Fruit fly (Drosophila melanogaster) whole organism, embryonic: ENCODE data around the gene sv.
A peak's percentile ranks its signal among the peaks of the same experiment; 100 is the strongest.

Experiments
- Awh ChIP-seq: fragments of 200-800 bp; sonication (Bioruptor generic); IDR thresholded peaks from 2 replicates; pipeline ENCODE4, ENCODE4 v1.3.6; 2022; ENCODE audit warnings: missing biosample characterization, missing genetic modification characterization
- B-H2 ChIP-seq: fragments of 200-800 bp; sonication (Bioruptor generic); optimal IDR thresholded peaks from 2 replicates; lab custom pipeline; 2018; ENCODE audit warnings: missing biosample characterization, mild to moderate bottlenecking, missing genetic modification characterization
- CG10209 ChIP-seq: fragments of 200-800 bp; sonication (Bioruptor generic); optimal IDR thresholded peaks from 3 replicates; lab custom pipeline; 2017; ENCODE audit warnings: missing biosample characterization, mild to moderate bottlenecking, missing genetic modification characterization, missing genetic modification reagents
- CG10431 ChIP-seq: fragments of 200-800 bp; sonication (Bioruptor generic); optimal IDR thresholded peaks from 3 replicates; lab custom pipeline; 2018; ENCODE audit warnings: missing biosample characterization, mild to moderate bottlenecking, missing genetic modification characterization
- CG10654 ChIP-seq: fragments of 200-800 bp; sonication (Bioruptor generic); optimal IDR thresholded peaks from 2 replicates; lab custom pipeline; 2016; ENCODE audit warnings: missing biosample characterization, missing genetic modification characterization
- CG10979 ChIP-seq: fragments of 200-800 bp; sonication (Bioruptor generic); optimal IDR thresholded peaks from 2 replicates; lab custom pipeline; 2018; ENCODE audit warnings: missing biosample characterization, mild to moderate bottlenecking, missing genetic modification characterization, moderate library complexity
- CG11247 ChIP-seq: fragments of 200-800 bp; sonication (Bioruptor generic); IDR thresholded peaks from 2 replicates; pipeline ENCODE4 v1.3.6; 2022; ENCODE audit warnings: missing biosample characterization, missing genetic modification characterization
- CG14014 ChIP-seq: fragments of 200-800 bp; sonication (Bioruptor generic); IDR thresholded peaks from 2 replicates; pipeline ENCODE4 v1.3.6; 2022; ENCODE audit warnings: missing biosample characterization, missing genetic modification characterization
- CG14667 ChIP-seq: fragments of 200-800 bp; sonication (Bioruptor generic); IDR thresholded peaks from 2 replicates; pipeline ENCODE4 v1.3.6; 2022; ENCODE audit warnings: missing biosample characterization, missing genetic modification characterization
- CG15696 ChIP-seq: fragments of 200-800 bp; sonication (Bioruptor generic); optimal IDR thresholded peaks from 2 replicates; lab custom pipeline; 2019; ENCODE audit warnings: missing biosample characterization, mild to moderate bottlenecking, missing genetic modification characterization, moderate library complexity
- CG17385 ChIP-seq: fragments of 200-800 bp; sonication (Bioruptor generic); optimal IDR thresholded peaks from 3 replicates; lab custom pipeline; 2018; ENCODE audit warnings: missing biosample characterization, mild to moderate bottlenecking, missing genetic modification characterization
- CG3281 ChIP-seq: fragments of 200-800 bp; sonication (Bioruptor generic); optimal IDR thresholded peaks from 3 replicates; lab custom pipeline; 2017; ENCODE audit warnings: missing biosample characterization, mild to moderate bottlenecking, missing genetic modification characterization
- CG5953 ChIP-seq: fragments of 200-800 bp; sonication (Bioruptor generic); IDR thresholded peaks from 2 replicates; pipeline ENCODE4 v1.3.6; 2022; ENCODE audit warnings: missing biosample characterization, missing genetic modification characterization
- CG6813 ChIP-seq: fragments of 200-800 bp; sonication (Bioruptor generic); optimal IDR thresholded peaks from 2 replicates; lab custom pipeline; 2017; ENCODE audit warnings: missing biosample characterization, missing genetic modification characterization, mild to moderate bottlenecking, moderate library complexity, missing genetic modification reagents
- CG6854 ChIP-seq: fragments of 200-800 bp; sonication (Bioruptor generic); optimal IDR thresholded peaks from 3 replicates; lab custom pipeline; 2017; ENCODE audit warnings: missing biosample characterization, mild to moderate bottlenecking, missing genetic modification characterization
- Dbx ChIP-seq: fragments of 200-800 bp; sonication (Bioruptor generic); IDR thresholded peaks from 3 replicates; pipeline ENCODE4 v1.3.6; 2022; ENCODE audit warnings: missing biosample characterization, missing genetic modification characterization
- Hr3 ChIP-seq: fragments of 200-800 bp; sonication (Bioruptor generic); optimal IDR thresholded peaks from 3 replicates; lab custom pipeline; 2016; ENCODE audit warnings: missing biosample characterization, missing genetic modification characterization
- Hr78 ChIP-seq, 2 experiments: fragments of 200-800 bp in 1 of 2; fragments of >200 bp in 1 of 2; sonication (Bioruptor generic) in 1 of 2; optimal IDR thresholded peaks; 2 replicates each; lab custom pipeline; 2017 to 2019; ENCODE audit warnings: missing biosample characterization in 2 of 2, missing genetic modification characterization in 2 of 2, mild to moderate bottlenecking in 1 of 2, moderate library complexity in 1 of 2
- MESR4 ChIP-seq: fragments of 200-800 bp; sonication (Bioruptor generic); optimal IDR thresholded peaks from 2 replicates; lab custom pipeline; 2018; ENCODE audit warnings: missing biosample characterization, mild to moderate bottlenecking, missing genetic modification characterization, moderate library complexity
- Mes4 ChIP-seq: fragments of 200-800 bp; sonication (Bioruptor generic); optimal IDR thresholded peaks from 2 replicates; lab custom pipeline; 2016; ENCODE audit warnings: missing biosample characterization, missing genetic modification characterization
- Poxn ChIP-seq: fragments of 200-800 bp; sonication (Bioruptor generic); IDR thresholded peaks from 2 replicates; pipeline ENCODE4 v1.3.6; 2022; ENCODE audit warnings: missing biosample characterization, missing genetic modification characterization
- Ptx1 ChIP-seq: fragments of 200-800 bp; sonication (Bioruptor generic); IDR thresholded peaks from 2 replicates; pipeline ENCODE4 v1.3.6; 2022; ENCODE audit warnings: missing biosample characterization, missing genetic modification characterization
- Sin3A ChIP-seq: fragments of >200 bp; optimal IDR thresholded peaks from 2 replicates; lab custom pipeline; 2018
- Six4 ChIP-seq: fragments of 200-800 bp; sonication (Bioruptor generic); optimal IDR thresholded peaks from 2 replicates; lab custom pipeline; 2016; ENCODE audit warnings: missing biosample characterization, missing genetic modification characterization
- Trl ChIP-seq, 3 experiments: fragments of >200 bp in 2 of 3; fragments of 200-800 bp in 1 of 3; sonication (Bioruptor generic) in 1 of 3; optimal IDR thresholded peaks; 2 replicates in 1 of 3; 3 replicates in 2 of 3; lab custom pipeline; 2016 to 2017; ENCODE audit warnings: missing biosample characterization in 1 of 3, missing genetic modification characterization in 1 of 3
- amos ChIP-seq: fragments of 200-800 bp; sonication (Bioruptor generic); IDR thresholded peaks from 2 replicates; pipeline ENCODE4 v1.3.6; 2022; ENCODE audit warnings: missing biosample characterization, missing genetic modification characterization; ENCODE audit not compliant: partially characterized antibody
- aop ChIP-seq: fragments of 200-800 bp; sonication (Bioruptor generic); IDR thresholded peaks from 2 replicates; pipeline ENCODE4 v1.3.6; 2022; ENCODE audit warnings: missing biosample characterization, missing genetic modification characterization
- ash1 ChIP-seq: fragments of 200-800 bp; sonication (Bioruptor generic); optimal IDR thresholded peaks from 2 replicates; lab custom pipeline; 2018; ENCODE audit warnings: missing biosample characterization, mild to moderate bottlenecking, missing genetic modification characterization
- caup ChIP-seq: fragments of 200-800 bp; sonication (Bioruptor generic); optimal IDR thresholded peaks from 3 replicates; lab custom pipeline; 2017; ENCODE audit warnings: missing biosample characterization, mild to moderate bottlenecking, missing genetic modification characterization, moderate library complexity; ENCODE audit not compliant: severe bottlenecking
- cg ChIP-seq: fragments of 200-800 bp; sonication (Bioruptor generic); optimal IDR thresholded peaks from 3 replicates; lab custom pipeline; 2019; ENCODE audit warnings: missing biosample characterization, mild to moderate bottlenecking, missing genetic modification characterization, moderate library complexity
- dmrt99B ChIP-seq: fragments of 200-800 bp; sonication (Bioruptor generic); optimal IDR thresholded peaks from 2 replicates; lab custom pipeline; 2018; ENCODE audit warnings: missing biosample characterization, mild to moderate bottlenecking, missing genetic modification characterization, moderate library complexity
- dpn ChIP-seq, 2 experiments: fragments of 200-800 bp; sonication (Bioruptor generic); optimal IDR thresholded peaks; 3 replicates each; lab custom pipeline; 2016; ENCODE audit warnings: missing biosample characterization in 2 of 2, missing genetic modification characterization in 2 of 2
- eve ChIP-seq, 2 experiments: fragments of >200 bp; optimal IDR thresholded peaks; 2 replicates each; lab custom pipeline; 2017; ENCODE audit warnings: missing biosample characterization in 2 of 2, missing genetic modification characterization in 2 of 2
- exex ChIP-seq: fragments of 200-800 bp; sonication (Bioruptor generic); optimal IDR thresholded peaks from 4 replicates; lab custom pipeline; 2018; ENCODE audit warnings: missing biosample characterization, mild to moderate bottlenecking, missing genetic modification characterization, moderate library complexity
- fd3F ChIP-seq: fragments of 200-800 bp; sonication (Bioruptor generic); optimal IDR thresholded peaks from 2 replicates; lab custom pipeline; 2018; ENCODE audit warnings: missing biosample characterization, mild to moderate bottlenecking, missing genetic modification characterization, moderate library complexity
- fru ChIP-seq: fragments of >200 bp; optimal IDR thresholded peaks from 2 replicates; lab custom pipeline; 2017
- ftz-f1 ChIP-seq: fragments of 200-800 bp; sonication (Bioruptor generic); optimal IDR thresholded peaks from 2 replicates; lab custom pipeline; 2016; ENCODE audit warnings: missing biosample characterization, missing genetic modification characterization
- jigr1 ChIP-seq: fragments of 200-800 bp; sonication (Bioruptor generic); IDR thresholded peaks from 3 replicates; pipeline ENCODE4 v1.3.6; 2022; ENCODE audit warnings: missing biosample characterization, missing genetic modification characterization
- lilli ChIP-seq: fragments of 200-800 bp; sonication (Bioruptor generic); optimal IDR thresholded peaks from 3 replicates; lab custom pipeline; 2016; ENCODE audit warnings: missing biosample characterization, missing genetic modification characterization
- lmd ChIP-seq: fragments of 200-800 bp; sonication (Bioruptor generic); IDR thresholded peaks from 2 replicates; pipeline ENCODE4 v1.3.6; 2022; ENCODE audit warnings: missing biosample characterization, missing genetic modification characterization
- nerfin-1 ChIP-seq: fragments of 200-800 bp; sonication (Bioruptor generic); optimal IDR thresholded peaks from 3 replicates; lab custom pipeline; 2019; ENCODE audit warnings: missing biosample characterization, mild to moderate bottlenecking, missing genetic modification characterization, moderate library complexity
- oc ChIP-seq: fragments of 200-800 bp; sonication (Bioruptor generic); optimal IDR thresholded peaks from 2 replicates; lab custom pipeline; 2018; ENCODE audit warnings: missing biosample characterization, mild to moderate bottlenecking, missing genetic modification characterization, moderate library complexity
- odd ChIP-seq: fragments of 200-800 bp; sonication (Bioruptor generic); optimal IDR thresholded peaks from 2 replicates; lab custom pipeline; 2017; ENCODE audit warnings: missing biosample characterization, mild to moderate bottlenecking, missing genetic modification characterization
- pros ChIP-seq: fragments of 200-800 bp; sonication (Bioruptor generic); optimal IDR thresholded peaks from 3 replicates; lab custom pipeline; 2019; ENCODE audit warnings: missing biosample characterization, mild to moderate bottlenecking, missing genetic modification characterization, moderate library complexity
- ro ChIP-seq: fragments of 200-800 bp; sonication (Bioruptor generic); IDR thresholded peaks from 2 replicates; pipeline ENCODE4 v1.3.6; 2022; ENCODE audit warnings: missing biosample characterization, missing genetic modification characterization
- stwl ChIP-seq: fragments of 200-800 bp; sonication (Bioruptor generic); optimal IDR thresholded peaks from 3 replicates; lab custom pipeline; 2018; ENCODE audit warnings: missing biosample characterization, mild to moderate bottlenecking, missing genetic modification characterization, moderate library complexity
- tap ChIP-seq: fragments of 200-800 bp; optimal IDR thresholded peaks from 3 replicates; lab custom pipeline; 2019; ENCODE audit warnings: missing biosample characterization, mild to moderate bottlenecking, missing genetic modification characterization, moderate library complexity
- tna ChIP-seq: fragments of 200-800 bp; sonication (Bioruptor generic); IDR thresholded peaks from 2 replicates; pipeline ENCODE4 v1.3.6; 2022; ENCODE audit warnings: missing biosample characterization, missing genetic modification characterization; ENCODE audit not compliant: partially characterized antibody

sv gene

DNA sequence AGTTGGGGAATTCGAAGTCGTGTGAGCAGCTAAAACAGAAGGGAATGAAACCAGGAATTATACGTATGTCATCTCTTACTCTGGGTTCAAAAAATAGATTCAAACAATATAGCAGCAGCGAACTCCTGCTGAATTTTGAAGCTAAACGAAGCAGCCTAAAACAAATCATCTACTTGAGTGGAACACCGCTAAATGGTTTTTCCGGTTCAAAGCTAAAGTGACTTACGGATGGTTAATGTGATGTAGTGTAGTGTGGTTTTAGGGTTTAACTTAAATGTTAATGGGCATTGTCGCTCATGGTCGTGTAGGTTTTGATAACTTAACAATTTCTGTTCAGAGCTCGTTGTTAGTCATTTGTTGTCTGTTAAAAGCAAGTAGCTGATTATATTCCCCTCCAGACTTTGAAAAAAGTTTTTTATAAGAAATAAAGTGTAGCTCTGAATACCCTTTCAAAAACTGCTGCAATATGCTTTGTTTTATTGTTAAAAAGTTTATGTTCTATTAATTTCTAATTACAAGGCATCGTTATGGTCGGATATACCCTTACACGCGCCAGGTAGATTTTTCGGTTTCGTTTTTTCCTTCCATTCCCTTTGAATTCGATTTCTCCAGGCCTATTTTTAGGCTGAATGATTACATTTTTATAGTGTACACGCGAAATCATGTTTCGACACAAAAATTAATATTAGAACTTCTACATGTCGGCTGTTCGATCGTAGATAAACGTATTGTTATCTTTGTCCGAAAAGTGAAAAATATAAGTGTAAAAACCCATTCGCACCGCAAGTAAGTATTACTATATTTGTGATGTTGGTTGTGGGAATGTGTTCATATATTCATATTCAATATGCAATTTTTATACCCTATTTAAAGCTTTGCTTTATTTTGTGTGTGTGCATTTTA is 24.5 kb downstream of the sv start (continued):
- TF ChIP-seq jigr1 (GFP tag; lab: Robert Waterston, UW) (no peak; the same call in 2 of the 3 replicates), tna (GFP tag; lab: Robert Waterston, UW) (no peak), ftz-f1 (GFP tag; lab: Kevin White, UChicago) (peak; percentile 35), CG10979 (tag; lab: Kevin White, UChicago) (peak; percentile 94), CG5953 (GFP tag; lab: Robert Waterston, UW) (no peak), Ptx1 (GFP tag; lab: Robert Waterston, UW) (no peak), dpn (GFP tag; optimal IDR thresholded peaks at IDR 0.05; lab: Kevin White, UChicago) (peak; percentile 94 to 95), CG3281 (peak; percentile 85), cg (GFP tag; lab: Kevin White, UChicago) (no peak), Hr3 (peak; percentile 93), CG6854 (peak; percentile 83), Six4 (GFP tag; lab: Kevin White, UChicago) (peak; percentile 90), lilli (GFP tag; lab: Kevin White, UChicago) (peak; percentile 97), CG14667 (GFP tag; lab: Robert Waterston, UW) (no peak), CG10431 (GFP tag; lab: Kevin White, UChicago) (peak; percentile 52), ash1 (GFP tag; lab: Kevin White, UChicago) (no peak), Awh (no peak), eve (GFP tag; optimal IDR thresholded peaks at IDR 0.05; lab: Kevin White, UChicago) (peak in 1 of 2 experiments; percentile 46), dmrt99B (no peak), amos (GFP tag; lab: Robert Waterston, UW) (no peak), ro (GFP tag; lab: Robert Waterston, UW) (no peak; the same call in 1 of the 2 replicates), CG10209 (GFP tag; lab: Kevin White, UChicago) (peak; percentile 94), CG17385 (GFP tag; lab: Kevin White, UChicago) (peak; percentile 86), Dbx (GFP tag; lab: Robert Waterston, UW) (no peak; the same call in 2 of the 3 replicates), oc (no peak), fru (lab: Kevin White, UChicago) (no peak), lmd (GFP tag; lab: Robert Waterston, UW) (no peak), exex (tag; lab: Kevin White, UChicago) (no peak), CG11247 (GFP tag; lab: Robert Waterston, UW) (no peak), stwl (peak; percentile 4), odd (GFP tag; lab: Kevin White, UChicago) (peak; percentile 83), Poxn (GFP tag; lab: Robert Waterston, UW) (no peak), nerfin-1 (tag; lab: Kevin White, UChicago) (no peak), CG15696 (tag; lab: Kevin White, UChicago) (peak; percentile 83), tap (tag; lab: Kevin White, UChicago) (peak; percentile 89), CG6813 (GFP tag; lab: Kevin White, UChicago) (peak; percentile 90), B-H2 (peak; percentile 83), fd3F (GFP tag; lab: Kevin White, UChicago) (peak; percentile 84), aop (GFP tag; lab: Robert Waterston, UW) (no peak), Mes4 (GFP tag; lab: Kevin White, UChicago) (peak; percentile 88), CG14014 (GFP tag; lab: Robert Waterston, UW) (peak; percentile 91; the same call in 1 of the 2 replicates), Trl (optimal IDR thresholded peaks at IDR 0.05; lab: Kevin White, UChicago) (no peak), Trl (GFP tag; optimal IDR thresholded peaks at IDR 0.05; lab: Kevin White, UChicago) (peak; percentile 94), MESR4 (peak; percentile 40), caup (GFP tag; lab: Kevin White, UChicago) (peak; percentile 87), pros (GFP tag; lab: Kevin White, UChicago) (no peak), CG10654 (GFP tag; lab: Kevin White, UChicago) (peak; percentile 89), Hr78 (GFP tag; optimal IDR thresholded peaks at IDR 0.05; lab: Kevin White, UChicago) (no peak), Sin3A (lab: Kevin White, UChicago) (no peak)
